Worm (Caenorhabditis elegans): ENCODE data around the gene F41B4.2.
A peak's percentile ranks its signal among the peaks of the same experiment; 100 is the strongest.

F41B4.2 gene

DNA sequence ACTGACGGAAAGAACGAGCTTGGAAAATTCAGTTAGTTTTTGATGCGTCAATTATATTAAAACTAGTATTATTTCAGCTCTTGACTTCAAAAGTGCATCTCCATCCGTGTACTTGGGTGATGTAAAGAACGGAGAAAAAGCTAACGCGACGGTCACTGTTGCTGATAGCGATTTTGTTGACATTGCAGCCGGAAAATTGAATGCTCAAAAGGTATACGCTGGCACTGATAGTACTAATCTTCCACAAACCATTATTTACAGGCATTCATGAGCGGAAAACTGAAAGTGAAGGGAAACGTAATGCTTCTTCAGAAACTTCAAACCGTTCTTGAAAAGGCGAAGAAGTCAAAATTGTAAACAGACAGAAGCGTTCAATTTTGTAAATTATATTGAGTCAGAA, 15.4 kb downstream of the F41B4.2 start:
- TF ChIP-seq lin-15B (tag; optimal IDR thresholded peaks at IDR 0.05) (no peak), nhr-85 (tag) (no peak), isw-1 (GFP tag; IDR thresholded peaks at IDR 0.05) (no peak), mab-9 (GFP tag; IDR thresholded peaks at IDR 0.05) (no peak), pqm-1 (tag; optimal IDR thresholded peaks at IDR 0.05) (no peak), dsc-1 (tag; optimal IDR thresholded peaks at IDR 0.05) (no peak), unc-130 (tag; optimal IDR thresholded peaks at IDR 0.05) (no peak), nhr-76 (tag; optimal IDR thresholded peaks at IDR 0.05) (no peak), ama-1 (optimal IDR thresholded peaks at IDR 0.05) (no peak), sptf-1 (tag; optimal IDR thresholded peaks at IDR 0.05) (no peak), dpl-1 (GFP tag; optimal IDR thresholded peaks at IDR 0.05) (no peak), mep-1 (tag; optimal IDR thresholded peaks at IDR 0.05) (no peak), egl-13 (tag; optimal IDR thresholded peaks at IDR 0.05) (no peak), blmp-1 (tag; optimal IDR thresholded peaks at IDR 0.05) (no peak), C04F5.9 (tag; optimal IDR thresholded peaks at IDR 0.05) (no peak)

DNA sequence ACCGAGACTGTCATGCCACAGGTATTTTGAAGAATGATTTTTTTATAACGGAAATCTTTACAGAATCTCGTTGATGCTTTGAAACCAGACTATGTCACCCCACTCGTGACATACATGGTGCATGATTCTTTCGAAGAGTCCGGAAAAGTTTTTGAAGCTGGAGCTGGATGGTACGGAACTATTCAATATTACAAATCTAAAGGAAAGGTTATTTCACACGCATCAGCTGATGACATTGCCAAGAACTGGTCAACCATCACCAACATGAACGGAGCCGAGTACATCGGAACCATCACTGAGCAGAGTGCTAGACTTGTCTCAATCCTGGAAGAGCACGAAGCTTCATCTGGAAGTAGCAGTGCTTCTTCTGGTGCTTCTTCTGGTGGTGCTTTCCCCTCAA, 15.9 kb downstream of the F41B4.2 start:
- TF ChIP-seq lin-13 (GFP tag; optimal IDR thresholded peaks at IDR 0.05) (no peak), unc-86 (tag; optimal IDR thresholded peaks at IDR 0.05) (no peak), efl-1 (optimal IDR thresholded peaks at IDR 0.05) (no peak), efl-1 (GFP tag; optimal IDR thresholded peaks at IDR 0.05 in 1 of 2) (peak in 1 of 2 experiments; percentile 43)

DNA sequence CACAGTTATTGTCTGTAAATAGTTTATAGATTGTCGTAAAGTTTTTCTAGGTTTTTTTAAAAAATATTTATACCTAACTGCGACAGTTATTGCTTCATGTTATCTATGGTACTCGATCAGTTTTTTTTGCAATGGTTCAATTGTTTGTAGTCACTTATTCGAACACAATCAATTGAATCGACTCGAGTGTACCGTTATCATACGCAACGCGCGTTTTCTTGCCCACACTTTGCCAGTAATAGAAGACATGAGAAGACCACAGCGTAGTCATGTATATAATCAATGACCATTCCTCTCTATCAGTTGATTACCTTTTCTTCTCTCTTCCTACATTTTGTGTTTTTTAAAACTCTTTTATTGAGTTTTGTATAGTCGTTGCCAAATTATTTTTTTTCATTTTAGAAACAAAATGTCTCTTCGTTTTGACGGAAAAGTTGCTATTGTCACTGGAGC, 17.0 kb downstream of the F41B4.2 start, which contains the start of gene dhs-28:
TSS of gene dhs-28 (plus strand) at position 403 of the 453 bp plus-strand sequence.
- TF ChIP-seq lin-35 (GFP tag; optimal IDR thresholded peaks at IDR 0.05) = peak in 1 of 2 experiments; percentile 68
- TF ChIP-seq snu-23 (GFP tag; optimal IDR thresholded peaks at IDR 0.05) = peak; percentile 21
- TF ChIP-seq nhr-20 (tag; optimal IDR thresholded peaks at IDR 0.05) = peak; percentile 57
- peak; percentile 18 for TF ChIP-seq lin-14 (GFP tag; optimal IDR thresholded peaks at IDR 0.05)
- no peak for TF ChIP-seq mef-2 (tag; optimal IDR thresholded peaks at IDR 0.05)
- TF ChIP-seq nhr-19 (GFP tag; conservative IDR thresholded peaks at IDR 0.05) = peak; percentile 30
- peak; percentile 11 for TF ChIP-seq ama-1 (optimal IDR thresholded peaks at IDR 0.05)
- peak; percentile 6 for TF ChIP-seq nhr-71 (tag; optimal IDR thresholded peaks at IDR 0.05)
- TF ChIP-seq efl-1 (optimal IDR thresholded peaks at IDR 0.05) = no peak
- peak in 1 of 2 experiments; percentile 17 for TF ChIP-seq efl-1 (GFP tag; optimal IDR thresholded peaks at IDR 0.05 in 1 of 2)
- no peak for TF ChIP-seq zag-1 (tag; optimal IDR thresholded peaks at IDR 0.05)
- no peak for TF ChIP-seq alr-1 (tag; optimal IDR thresholded peaks at IDR 0.05; ENCODE audit: borderline replicate concordance)
- TF ChIP-seq elt-3 (tag; optimal IDR thresholded peaks at IDR 0.05) = peak in 3 of 6 experiments; percentile 17 to 71 (median 39)
- TF ChIP-seq elt-2 (tag; optimal IDR thresholded peaks at IDR 0.05) = peak; percentile 63

DNA sequence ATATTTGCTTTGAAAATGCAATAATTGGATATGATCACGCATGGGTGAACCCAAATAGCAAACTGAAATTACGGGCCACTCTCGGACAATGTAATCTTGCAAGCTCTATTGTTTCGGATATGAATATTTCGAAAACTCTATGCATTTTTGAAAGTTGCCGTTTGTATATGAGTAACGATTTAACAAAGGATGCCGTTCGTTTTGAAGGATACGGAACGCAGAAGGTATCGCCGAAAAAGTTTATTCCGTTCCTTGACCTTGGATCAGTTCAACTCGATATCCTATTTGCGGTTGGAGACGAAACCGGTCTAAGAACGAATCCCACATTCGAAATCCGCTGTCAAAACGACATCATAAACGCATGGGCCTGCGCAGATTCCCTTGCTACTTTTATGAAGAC, 22.0 kb downstream of the F41B4.2 start:
- TF ChIP-seq nhr-47 (tag; optimal IDR thresholded peaks at IDR 0.05) (no peak), nhr-19 (GFP tag; conservative IDR thresholded peaks at IDR 0.05) (no peak), F16B12.6 (tag; optimal IDR thresholded peaks at IDR 0.05) (no peak), mab-9 (GFP tag; IDR thresholded peaks at IDR 0.05) (no peak), lin-14 (GFP tag; optimal IDR thresholded peaks at IDR 0.05) (no peak), efl-3 (GFP tag; optimal IDR thresholded peaks at IDR 0.05) (no peak), mep-1 (tag; optimal IDR thresholded peaks at IDR 0.05) (no peak), grh-1 (GFP tag; IDR thresholded peaks at IDR 0.05) (no peak), lsy-2 (tag; optimal IDR thresholded peaks at IDR 0.05) (no peak), ets-5 (GFP tag; IDR thresholded peaks at IDR 0.05) (no peak), dsc-1 (tag; optimal IDR thresholded peaks at IDR 0.05) (no peak), snu-23 (GFP tag; optimal IDR thresholded peaks at IDR 0.05) (no peak), zag-1 (tag; optimal IDR thresholded peaks at IDR 0.05) (no peak), egl-27 (tag; optimal IDR thresholded peaks at IDR 0.05) (no peak), nhr-12 (tag; optimal IDR thresholded peaks at IDR 0.05) (no peak), nhr-20 (tag; optimal IDR thresholded peaks at IDR 0.05) (no peak), tbx-2 (tag; optimal IDR thresholded peaks at IDR 0.05) (no peak), fkh-4 (tag; optimal IDR thresholded peaks at IDR 0.05; ENCODE audit: borderline replicate concordance) (no peak)

All from whole organism, L1 larva.